Fruit fly (Drosophila melanogaster) whole organism, prepupa: ENCODE measurements around the gene CG31817.

Source experiments
- Blimp-1 ChIP-seq: fragments of 200-800 bp; sonication (Bioruptor generic); optimal IDR thresholded peaks from 3 replicates; lab custom pipeline; 2017; ENCODE audit warnings: missing biosample characterization, missing genetic modification characterization, mild to moderate bottlenecking, moderate library complexity, missing genetic modification reagents
- CG10631 ChIP-seq: fragments of 200-800 bp; sonication (Bioruptor generic); optimal IDR thresholded peaks from 2 replicates; lab custom pipeline; 2016; ENCODE audit warnings: missing biosample characterization, missing genetic modification characterization
- CG11902 ChIP-seq: fragments of 200-800 bp; sonication (Bioruptor generic); optimal IDR thresholded peaks from 3 replicates; lab custom pipeline; 2016; ENCODE audit warnings: missing biosample characterization, missing genetic modification characterization
- CG15336 ChIP-seq: fragments of 200-800 bp; sonication (Bioruptor generic); IDR thresholded peaks from 2 replicates; pipeline ENCODE4 v1.3.6; 2022; ENCODE audit warnings: missing biosample characterization, missing genetic modification characterization
- CG16779 ChIP-seq: fragments of 200-800 bp; sonication (Bioruptor generic); optimal IDR thresholded peaks from 3 replicates; lab custom pipeline; 2017; ENCODE audit warnings: missing biosample characterization, mild to moderate bottlenecking, missing genetic modification characterization
- CG34406 ChIP-seq: fragments of 200-800 bp; sonication (Bioruptor generic); optimal IDR thresholded peaks from 3 replicates; lab custom pipeline; 2016; ENCODE audit warnings: missing biosample characterization, missing genetic modification characterization
- CG6163 ChIP-seq: fragments of 200-800 bp; sonication (Bioruptor generic); IDR thresholded peaks from 3 replicates; pipeline ENCODE4 v1.3.6; 2022; ENCODE audit warnings: missing biosample characterization, missing genetic modification characterization
- CG6276 ChIP-seq: fragments of 200-800 bp; sonication (Bioruptor generic); optimal IDR thresholded peaks from 2 replicates; lab custom pipeline; 2017; ENCODE audit warnings: missing biosample characterization, mild to moderate bottlenecking, missing genetic modification characterization
- CG6854 ChIP-seq: fragments of 200-800 bp; sonication (Bioruptor generic); optimal IDR thresholded peaks from 2 replicates; lab custom pipeline; 2017; ENCODE audit warnings: missing biosample characterization, mild to moderate bottlenecking, missing genetic modification characterization
- CG8319 ChIP-seq: fragments of 200-800 bp; sonication (Bioruptor generic); optimal IDR thresholded peaks from 3 replicates; lab custom pipeline; 2016; ENCODE audit warnings: missing biosample characterization, missing genetic modification characterization
- CG9139 ChIP-seq: fragments of 200-800 bp; sonication (Bioruptor generic); optimal IDR thresholded peaks from 3 replicates; lab custom pipeline; 2017; ENCODE audit warnings: missing biosample characterization, mild to moderate bottlenecking, missing genetic modification characterization
- Eip75B ChIP-seq: fragments of 200-800 bp; sonication (Bioruptor generic); optimal IDR thresholded peaks from 3 replicates; lab custom pipeline; 2016; ENCODE audit warnings: missing biosample characterization, missing genetic modification characterization
- Eip78C ChIP-seq: fragments of 200-800 bp; sonication (Bioruptor generic); peaks from one replicate; lab custom pipeline; 2016; ENCODE audit warnings: missing biosample characterization, missing genetic modification characterization
- Ets21C ChIP-seq: fragments of 200-800 bp; sonication (Bioruptor generic); optimal IDR thresholded peaks from 3 replicates; lab custom pipeline; 2016; ENCODE audit warnings: missing biosample characterization, missing genetic modification characterization
- Hr38 ChIP-seq: sonication (Bioruptor generic); optimal IDR thresholded peaks from 2 replicates; lab custom pipeline; 2016; ENCODE audit warnings: missing biosample characterization, missing genetic modification characterization
- Hr4 ChIP-seq: fragments of 200-800 bp; sonication (Bioruptor generic); optimal IDR thresholded peaks from 3 replicates; lab custom pipeline; 2016; ENCODE audit warnings: missing biosample characterization, missing genetic modification characterization
- Lpt ChIP-seq: fragments of 200-800 bp; sonication (Bioruptor generic); optimal IDR thresholded peaks from 3 replicates; lab custom pipeline; 2016; ENCODE audit warnings: missing biosample characterization, missing genetic modification characterization
- Met ChIP-seq: fragments of 200-800 bp; sonication (Bioruptor generic); optimal IDR thresholded peaks from 3 replicates; lab custom pipeline; 2016; ENCODE audit warnings: missing biosample characterization, missing genetic modification characterization
- OdsH ChIP-seq: fragments of 200-800 bp; sonication (Bioruptor generic); optimal IDR thresholded peaks from 3 replicates; lab custom pipeline; 2016; ENCODE audit warnings: missing biosample characterization, missing genetic modification characterization
- Smox ChIP-seq: fragments of 200-800 bp; sonication (Bioruptor generic); optimal IDR thresholded peaks from 3 replicates; lab custom pipeline; 2016; ENCODE audit warnings: missing biosample characterization, missing genetic modification characterization
- Sox102F ChIP-seq: fragments of 200-800 bp; sonication (Bioruptor generic); optimal IDR thresholded peaks from 2 replicates; lab custom pipeline; 2016; ENCODE audit warnings: missing biosample characterization, mild to moderate bottlenecking, missing genetic modification characterization
- Sox14 ChIP-seq: fragments of 200-800 bp; sonication (Bioruptor generic); optimal IDR thresholded peaks from 3 replicates; lab custom pipeline; 2016; ENCODE audit warnings: missing biosample characterization, missing genetic modification characterization
- Sox15 ChIP-seq: fragments of 200-800 bp; sonication (Bioruptor generic); optimal IDR thresholded peaks from 3 replicates; lab custom pipeline; 2016; ENCODE audit warnings: missing biosample characterization, missing genetic modification characterization
- acj6 ChIP-seq: fragments of 200-800 bp; sonication (Bioruptor generic); optimal IDR thresholded peaks from 3 replicates; lab custom pipeline; 2016; ENCODE audit warnings: missing biosample characterization, missing genetic modification characterization
- dsx ChIP-seq: fragments of 200-800 bp; optimal IDR thresholded peaks from 3 replicates; lab custom pipeline; 2019; ENCODE audit warnings: missing biosample characterization, mild to moderate bottlenecking, missing genetic modification characterization, moderate library complexity; ENCODE audit not compliant: poor library complexity, severe bottlenecking
- eg ChIP-seq: fragments of 200-800 bp; sonication (Bioruptor generic); IDR thresholded peaks from 3 replicates; pipeline ENCODE4 v1.3.6; 2022; ENCODE audit warnings: missing biosample characterization, missing genetic modification characterization
- esn ChIP-seq: fragments of 200-800 bp; sonication (Bioruptor generic); optimal IDR thresholded peaks from 2 replicates; lab custom pipeline; 2016; ENCODE audit warnings: missing biosample characterization, mild to moderate bottlenecking, missing genetic modification characterization, moderate library complexity
- fd85E ChIP-seq: fragments of 200-800 bp; sonication (Bioruptor generic); optimal IDR thresholded peaks from 3 replicates; lab custom pipeline; 2016; ENCODE audit warnings: missing biosample characterization, missing genetic modification characterization
- fkh ChIP-seq: fragments of 200-800 bp; sonication (Bioruptor generic); optimal IDR thresholded peaks from 3 replicates; lab custom pipeline; 2017; ENCODE audit warnings: missing biosample characterization, mild to moderate bottlenecking, missing genetic modification characterization, moderate library complexity
- pdm3 ChIP-seq: fragments of 200-800 bp; sonication (Bioruptor generic); optimal IDR thresholded peaks from 3 replicates; lab custom pipeline; 2016; ENCODE audit warnings: missing biosample characterization, missing genetic modification characterization
- salr ChIP-seq, 2 experiments: fragments of 200-800 bp; sonication (Bioruptor generic); optimal IDR thresholded peaks; 3 replicates each; lab custom pipeline; 2016 to 2018; ENCODE audit warnings: missing biosample characterization in 2 of 2, missing genetic modification characterization in 2 of 2, mild to moderate bottlenecking in 1 of 2
- spab ChIP-seq: fragments of 200-800 bp; sonication (Bioruptor generic); optimal IDR thresholded peaks from 2 replicates; lab custom pipeline; 2017; ENCODE audit warnings: missing biosample characterization, mild to moderate bottlenecking, missing genetic modification characterization, missing genetic modification reagents
- ss ChIP-seq, 2 experiments: fragments of 200-800 bp; sonication (Bioruptor generic); optimal IDR thresholded peaks; 2 replicates in 1 of 2; 3 replicates in 1 of 2; lab custom pipeline; 2017 to 2018; ENCODE audit warnings: mild to moderate bottlenecking in 2 of 2, missing biosample characterization in 2 of 2, missing genetic modification characterization in 2 of 2, moderate library complexity in 1 of 2
- svp ChIP-seq: fragments of 200-800 bp; sonication (Bioruptor generic); peaks from one replicate; lab custom pipeline; 2016; ENCODE audit warnings: missing biosample characterization, missing genetic modification characterization
- topi ChIP-seq: fragments of 200-800 bp; sonication (Bioruptor generic); optimal IDR thresholded peaks from 3 replicates; lab custom pipeline; 2016; ENCODE audit warnings: missing biosample characterization, missing genetic modification characterization
- vri ChIP-seq: fragments of 200-800 bp; sonication (Bioruptor generic); optimal IDR thresholded peaks from 3 replicates; lab custom pipeline; 2016; ENCODE audit warnings: missing biosample characterization, mild to moderate bottlenecking, missing genetic modification characterization

Gene CG31817

dm6 chr2L:16323544-16323943, 14.1 kb downstream of the CG31817 start:
- TF ChIP-seq CG6276 (no peak), CG6854 (GFP tag; lab: Kevin White, UChicago) (peak; percentile 29), acj6 (no peak), eg (0 out of 3 replicates have a peak, but pooled peaks have one; percentile 8)
- TF ChIP-seq, all 60 proteins: peak for 2

- TF ChIP-seq Eip78C (GFP tag; lab: Kevin White, UChicago) (peak; percentile 55), vri (GFP tag; lab: Kevin White, UChicago) (peak; percentile 10), topi (GFP tag; lab: Kevin White, UChicago) (no peak), CG6276 (no peak), fkh (GFP tag; lab: Kevin White, UChicago) (no peak), svp (peak; percentile 0)
These were observed 15.6 kb downstream of the CG31817 start for dm6 chr2L:16321872-16322631.

dm6 chr2L:16321209-16321608, 16.5 kb downstream of the CG31817 start:
- peak; percentile 18 for TF ChIP-seq dsx (GFP tag; lab: Kevin White, UChicago)
- TF ChIP-seq Sox15 = no peak
- TF ChIP-seq Ets21C (GFP tag; lab: Kevin White, UChicago) = no peak
- no peak for TF ChIP-seq Sox102F (GFP tag; lab: Kevin White, UChicago)
- no peak for TF ChIP-seq Eip78C (GFP tag; lab: Kevin White, UChicago)
- TF ChIP-seq Hr4 (GFP tag; lab: Kevin White, UChicago) = no peak
- TF ChIP-seq svp = no peak

dm6 chr2L:16320428-16320827, 17.3 kb downstream of the CG31817 start:
- TF ChIP-seq spab (GFP tag; lab: Kevin White, UChicago) (no peak), ss (GFP tag; optimal IDR thresholded peaks at IDR 0.05; lab: Kevin White, UChicago) (peak in 1 of 2 experiments; percentile 59)
- TF ChIP-seq, all 60 proteins: peak for 1

dm6 chr2L:16319743-16320142, 17.9 kb downstream of the CG31817 start:
- TF ChIP-seq salr (GFP tag; optimal IDR thresholded peaks at IDR 0.05; lab: Kevin White, UChicago) (no peak), Eip75B (no peak), Sox15 (no peak), topi (GFP tag; lab: Kevin White, UChicago) (no peak), CG6276 (no peak), CG11902 (GFP tag; lab: Kevin White, UChicago) (no peak), pdm3 (GFP tag; lab: Kevin White, UChicago) (no peak), CG16779 (tag; lab: Kevin White, UChicago) (peak; percentile 3), Eip78C (GFP tag; lab: Kevin White, UChicago) (no peak), CG9139 (GFP tag; lab: Kevin White, UChicago) (no peak), OdsH (GFP tag; lab: Kevin White, UChicago) (no peak), Met (GFP tag; lab: Kevin White, UChicago) (no peak), Hr38 (GFP tag; lab: Kevin White, UChicago) (no peak), CG34406 (no peak), Smox (GFP tag; lab: Kevin White, UChicago) (no peak), svp (peak; percentile 75), Sox14 (no peak), Blimp-1 (GFP tag; lab: Kevin White, UChicago) (no peak), CG8319 (no peak), CG15336 (GFP tag; lab: Robert Waterston, UW) (no peak), fkh (GFP tag; lab: Kevin White, UChicago) (peak; percentile 38), vri (GFP tag; lab: Kevin White, UChicago) (peak; percentile 67), CG10631 (GFP tag; lab: Kevin White, UChicago) (no peak), esn (no peak), Lpt (GFP tag; lab: Kevin White, UChicago) (no peak), ss (GFP tag; optimal IDR thresholded peaks at IDR 0.05; lab: Kevin White, UChicago) (no peak), CG6163 (GFP tag; lab: Robert Waterston, UW) (no peak), fd85E (GFP tag; lab: Kevin White, UChicago) (no peak), Sox102F (GFP tag; lab: Kevin White, UChicago) (no peak)
